Worm (Caenorhabditis elegans) whole organism, L3 larva: ENCODE results near the gene str-228.

Experiments
- ceh-82 ChIP-seq: fragments of 150-350 bp; optimal IDR thresholded peaks from 2 replicates; lab custom pipeline; 2014; ENCODE audit warnings: missing biosample characterization, missing genetic modification characterization
- mdl-1 ChIP-seq: fragments of 150-350 bp; optimal IDR thresholded peaks from 2 replicates; lab custom pipeline; 2014; ENCODE audit warnings: missing biosample characterization, missing genetic modification characterization
- pqm-1 ChIP-seq: fragments of 150-350 bp; optimal IDR thresholded peaks from 2 replicates; lab custom pipeline; 2017; ENCODE audit warnings: missing biosample characterization, missing genetic modification characterization, inconsistent platforms
- tbx-2 ChIP-seq: sonication (generic microtip); optimal IDR thresholded peaks from 2 replicates; lab custom pipeline; 2016; ENCODE audit warnings: mild to moderate bottlenecking, missing genetic modification characterization, missing compliant biosample characterization
- unc-39 ChIP-seq: sonication (generic microtip); optimal IDR thresholded peaks from 4 replicates; lab custom pipeline; 2017; ENCODE audit warnings: missing biosample characterization, missing genetic modification characterization
- zag-1 ChIP-seq: fragments of 150-350 bp; optimal IDR thresholded peaks from 2 replicates; lab custom pipeline; 2014; ENCODE audit warnings: missing biosample characterization, missing genetic modification characterization
- ztf-4 ChIP-seq: fragments of 150-350 bp; optimal IDR thresholded peaks from 2 replicates; lab custom pipeline; 2014; ENCODE audit warnings: missing biosample characterization, missing genetic modification characterization

DNA sequence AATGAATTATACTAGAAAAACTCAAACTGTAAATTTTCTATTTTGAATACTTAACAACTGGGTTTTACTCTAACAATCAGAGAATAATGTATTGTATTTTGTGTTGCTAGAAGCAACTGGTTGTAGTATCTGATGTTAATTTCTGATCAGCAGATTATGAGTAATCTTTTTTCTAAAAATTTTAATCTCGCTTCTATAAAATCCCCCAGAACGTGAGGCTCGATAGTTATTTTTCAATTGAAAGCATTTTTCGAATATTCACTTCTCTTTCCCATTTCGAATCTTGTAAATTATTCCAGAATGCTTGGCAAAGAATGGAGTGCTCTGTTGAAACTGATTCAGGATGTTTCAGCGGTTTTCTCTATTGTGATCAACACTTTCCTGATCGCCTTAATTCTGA lies 7.9 kb downstream of the str-228 start, which contains the start of gene str-227:
- TF ChIP-seq mdl-1: no peak
- TF ChIP-seq ztf-4 (tag; lab: Kevin White, UChicago): no peak
- TF ChIP-seq unc-39 (tag; lab: Kevin White, UChicago): no peak
- no peak for TF ChIP-seq zag-1
- TF ChIP-seq ceh-82 (tag; lab: Kevin White, UChicago): no peak
- no peak for TF ChIP-seq tbx-2 (tag; lab: Kevin White, UChicago)
- TF ChIP-seq pqm-1 (tag; lab: Kevin White, UChicago): no peak
